Worm (Caenorhabditis elegans): ENCODE measurements around the gene Y38E10A.1.

ce11 chrII:12570523-12570922 is at the start of gene Y38E10A.1:
- TF ChIP-seq ets-7 (tag; optimal IDR thresholded peaks at IDR 0.05) (no peak), ama-1 (optimal IDR thresholded peaks at IDR 0.05) (no peak), flt-1 (GFP tag; IDR thresholded peaks at IDR 0.05) (no peak), F13C5.2 (tag; optimal IDR thresholded peaks at IDR 0.05) (no peak), ceh-13 (GFP tag; optimal IDR thresholded peaks at IDR 0.05) (no peak), hnd-1 (tag; optimal IDR thresholded peaks at IDR 0.05) (no peak), sea-1 (GFP tag; conservative IDR thresholded peaks at IDR 0.05) (no peak)

Data from whole organism, early embryonic.